Worm (Caenorhabditis elegans): ENCODE data around the gene cbp-1.

DNA sequence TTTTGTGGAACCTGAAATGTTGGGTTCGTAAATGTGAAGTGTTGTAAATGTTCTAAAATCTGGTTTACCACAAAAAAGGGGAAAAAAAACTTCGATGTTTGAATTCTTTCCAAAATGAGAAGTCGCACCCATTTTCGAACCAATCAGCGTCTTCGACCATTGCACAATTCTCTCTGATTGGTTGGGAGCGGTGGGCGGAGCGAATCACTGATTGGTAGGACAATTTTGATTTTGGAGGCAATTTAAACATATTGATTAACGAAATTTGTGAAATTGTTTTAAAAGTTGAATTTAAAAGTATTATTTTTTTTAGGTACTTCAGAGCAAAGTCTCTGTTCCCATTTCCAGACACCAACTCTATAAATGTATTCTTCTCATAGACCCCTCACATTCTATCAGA lies 22.8 kb downstream of the cbp-1 start:
- TF ChIP-seq snpc-4 (tag; optimal IDR thresholded peaks at IDR 0.05) (no peak), ham-2 (GFP tag; optimal IDR thresholded peaks at IDR 0.05) (no peak), blmp-1 (tag; optimal IDR thresholded peaks at IDR 0.05) (no peak), nhr-76 (tag; optimal IDR thresholded peaks at IDR 0.05) (no peak), pha-4 (tag; optimal IDR thresholded peaks at IDR 0.05) (no peak), ztf-11 (tag; optimal IDR thresholded peaks at IDR 0.05) (no peak), ceh-43 (GFP tag; optimal IDR thresholded peaks at IDR 0.05) (no peak), nhr-12 (tag; optimal IDR thresholded peaks at IDR 0.05) (no peak)

Data from whole organism, mixed stage, embryonic.